Fruit fly (Drosophila melanogaster) whole organism: ENCODE data around the gene Tmx3.

Source experiments
- CG8478 ChIP-seq: fragments of >200 bp; optimal IDR thresholded peaks from 2 replicates; lab custom pipeline; 2018; ENCODE audit warnings: inconsistent platforms
- Dll ChIP-seq: fragments of >200 bp; optimal IDR thresholded peaks from 2 replicates; lab custom pipeline; 2017
- EcR ChIP-seq, 2 experiments: fragments of >200 bp; optimal IDR thresholded peaks; 2 replicates each; lab custom pipeline; 2017; ENCODE audit warnings: missing biosample characterization in 2 of 2, missing genetic modification characterization in 2 of 2, missing genetic modification reagents in 2 of 2
- pan ChIP-seq: fragments of >200 bp; optimal IDR thresholded peaks from 2 replicates; lab custom pipeline; 2017
- psq ChIP-seq: fragments of >200 bp; optimal IDR thresholded peaks from 2 replicates; lab custom pipeline; 2017
- usp ChIP-seq: fragments of >200 bp; optimal IDR thresholded peaks from 2 replicates; lab custom pipeline; 2017; ENCODE audit warnings: missing biosample characterization, missing genetic modification characterization, mixed read lengths

Gene Tmx3

dm6 chr3L:16196588-16197183 is 32.2 kb upstream of the Tmx3 start:
- TF ChIP-seq usp (GFP tag; lab: Kevin White, UChicago), result no peak
- no peak for TF ChIP-seq pan
- TF ChIP-seq psq, result no peak
- TF ChIP-seq CG8478 (lab: Kevin White, UChicago), result no peak
- TF ChIP-seq EcR (GFP tag; optimal IDR thresholded peaks at IDR 0.05; lab: Kevin White, UChicago), result peak in 1 of 2 experiments; percentile 50
- no peak for TF ChIP-seq Dll (lab: Kevin White, UChicago)

DNA sequence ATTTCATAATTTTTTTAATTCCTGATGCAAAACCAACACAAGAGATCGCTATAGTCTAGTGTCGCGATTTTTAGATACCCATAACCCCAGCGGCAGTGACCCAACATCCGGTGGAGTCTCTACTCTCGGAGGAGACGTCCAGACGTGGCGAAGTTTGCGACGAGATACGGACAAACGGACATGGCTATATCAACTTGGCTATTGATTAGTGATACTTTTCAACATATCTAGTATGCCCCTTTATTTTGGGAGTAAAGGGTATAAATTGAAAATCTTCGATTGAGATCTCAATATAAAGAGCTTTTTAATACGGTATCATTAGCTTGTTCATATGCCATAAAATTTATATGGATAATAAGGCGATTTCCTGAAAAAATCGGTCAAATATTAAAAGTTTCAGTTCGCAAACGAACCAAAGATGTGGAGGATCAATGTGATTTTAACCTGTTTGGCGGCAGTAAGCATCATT is 31.4 kb upstream of the Tmx3 start, which contains the start of gene CG33687:
Gene CG33687, plus strand, starts transcription at position 419 of the 469 bp plus-strand sequence.
- TF ChIP-seq usp (GFP tag; lab: Kevin White, UChicago), result no peak
- no peak for TF ChIP-seq Dll (lab: Kevin White, UChicago)
- TF ChIP-seq psq, result no peak
- no peak for TF ChIP-seq EcR (GFP tag; optimal IDR thresholded peaks at IDR 0.05; lab: Kevin White, UChicago)
- no peak for TF ChIP-seq CG8478 (lab: Kevin White, UChicago)
- TF ChIP-seq pan, result no peak

dm6 chr3L:16198920-16199319 is 30.0 kb upstream of the Tmx3 start, which contains the start of gene CG33688:
Gene CG33688 (plus strand): TSS chr3L:16199220.
- no peak for TF ChIP-seq EcR (GFP tag; optimal IDR thresholded peaks at IDR 0.05; lab: Kevin White, UChicago)
- no peak for TF ChIP-seq psq
- no peak for TF ChIP-seq CG8478 (lab: Kevin White, UChicago)
- TF ChIP-seq usp (GFP tag; lab: Kevin White, UChicago), result no peak
- no peak for TF ChIP-seq pan
- no peak for TF ChIP-seq Dll (lab: Kevin White, UChicago)

dm6 chr3L:16199929-16200328 is 29.0 kb upstream of the Tmx3 start, which contains the start of gene CG33689:
Gene CG33689 (plus strand): TSS chr3L:16200229.
- TF ChIP-seq EcR (GFP tag; optimal IDR thresholded peaks at IDR 0.05; lab: Kevin White, UChicago), result no peak
- TF ChIP-seq usp (GFP tag; lab: Kevin White, UChicago), result no peak
- TF ChIP-seq Dll (lab: Kevin White, UChicago), result no peak
- no peak for TF ChIP-seq CG8478 (lab: Kevin White, UChicago)
- TF ChIP-seq psq, result no peak
- no peak for TF ChIP-seq pan

DNA sequence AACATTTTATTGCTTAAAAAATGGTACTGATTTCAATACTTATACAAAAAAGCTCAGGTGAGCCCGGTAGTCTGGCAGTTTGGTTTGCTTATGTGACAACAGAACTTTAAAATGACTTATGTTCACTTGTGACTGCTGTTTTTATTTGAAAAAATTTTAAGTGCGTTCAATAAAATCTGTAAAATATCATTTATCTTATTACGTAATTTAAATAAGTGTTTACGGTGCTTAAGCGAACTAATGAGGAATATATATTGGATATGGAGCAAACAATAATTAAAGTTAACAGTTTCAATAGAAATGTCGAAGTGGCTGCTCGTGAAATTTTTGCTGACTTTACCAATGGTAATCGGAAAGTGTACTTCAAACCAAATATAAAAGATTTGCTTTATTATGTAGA is 27.9 kb upstream of the Tmx3 start, which contains the start of gene dls:
Gene dls, plus strand, starts transcription at position 301 of the 400 bp plus-strand sequence.
- no peak for TF ChIP-seq CG8478 (lab: Kevin White, UChicago)
- no peak for TF ChIP-seq pan
- TF ChIP-seq psq, result no peak
- no peak for TF ChIP-seq EcR (GFP tag; optimal IDR thresholded peaks at IDR 0.05; lab: Kevin White, UChicago)
- TF ChIP-seq usp (GFP tag; lab: Kevin White, UChicago), result no peak

dm6 chr3L:16202550-16202949 is 26.4 kb upstream of the Tmx3 start:
- TF ChIP-seq pan, result no peak
- TF ChIP-seq Dll (lab: Kevin White, UChicago), result no peak
- TF ChIP-seq psq, result no peak
- TF ChIP-seq CG8478 (lab: Kevin White, UChicago), result no peak
- TF ChIP-seq usp (GFP tag; lab: Kevin White, UChicago), result no peak
- no peak for TF ChIP-seq EcR (GFP tag; optimal IDR thresholded peaks at IDR 0.05; lab: Kevin White, UChicago)

DNA sequence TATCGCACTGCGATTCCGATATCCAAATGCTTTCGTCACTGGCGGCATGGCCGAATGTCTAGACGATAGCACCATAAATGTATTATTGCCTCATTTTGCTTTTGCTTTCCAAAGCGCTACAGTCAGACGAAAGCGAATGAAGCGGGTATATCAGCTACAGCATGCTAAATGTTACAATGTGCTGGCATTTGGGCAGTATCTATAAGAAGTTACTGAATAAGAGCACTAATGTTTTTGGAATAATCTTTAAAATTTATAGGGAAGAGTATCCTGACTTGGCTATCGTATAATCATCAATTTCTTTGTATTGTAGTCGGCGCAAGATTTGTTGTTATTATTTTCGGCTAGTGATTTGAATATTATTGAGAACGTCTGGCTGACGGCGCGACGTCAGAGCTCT is 25.7 kb upstream of the Tmx3 start:
- TF ChIP-seq Dll (lab: Kevin White, UChicago) (no peak), usp (GFP tag; lab: Kevin White, UChicago) (no peak), pan (no peak), EcR (GFP tag; optimal IDR thresholded peaks at IDR 0.05; lab: Kevin White, UChicago) (no peak), psq (no peak), CG8478 (lab: Kevin White, UChicago) (no peak)

dm6 chr3L:16204128-16204527 is 24.8 kb upstream of the Tmx3 start:
- TF ChIP-seq psq (no peak), usp (GFP tag; lab: Kevin White, UChicago) (no peak), CG8478 (lab: Kevin White, UChicago) (no peak), pan (no peak)

- no peak for TF ChIP-seq Dll (lab: Kevin White, UChicago)
- TF ChIP-seq psq, result no peak
- TF ChIP-seq pan, result no peak
- no peak for TF ChIP-seq CG8478 (lab: Kevin White, UChicago)
- no peak for TF ChIP-seq usp (GFP tag; lab: Kevin White, UChicago)
- TF ChIP-seq EcR (GFP tag; optimal IDR thresholded peaks at IDR 0.05; lab: Kevin White, UChicago), result no peak
These were observed 20.7 kb upstream of the Tmx3 start for dm6 chr3L:16208053-16208838.

dm6 chr3L:16208839-16209612 is 19.9 kb upstream of the Tmx3 start:
- TF ChIP-seq CG8478 (lab: Kevin White, UChicago) (no peak), usp (GFP tag; lab: Kevin White, UChicago) (no peak), psq (no peak), pan (no peak), Dll (lab: Kevin White, UChicago) (no peak), EcR (GFP tag; optimal IDR thresholded peaks at IDR 0.05; lab: Kevin White, UChicago) (no peak)

DNA sequence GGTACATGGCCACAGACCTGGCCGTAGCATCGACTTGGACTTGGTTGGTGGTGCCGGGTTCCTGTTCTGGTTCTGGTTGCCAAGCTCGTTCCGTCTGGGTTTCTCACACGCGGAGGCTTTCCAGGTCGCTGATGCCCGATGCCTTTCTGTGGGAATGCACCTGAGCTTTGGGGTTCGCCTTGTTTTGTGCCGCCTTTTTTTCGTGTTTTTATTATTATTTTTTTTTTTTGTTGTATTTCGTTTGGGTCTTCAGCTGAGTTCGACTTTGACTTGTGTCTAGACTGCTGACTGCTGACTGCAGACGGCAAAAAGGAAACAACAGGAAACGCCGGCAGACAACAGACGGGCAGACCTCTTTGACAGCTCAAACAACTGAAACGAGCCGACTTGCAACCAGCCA is 19.3 kb upstream of the Tmx3 start:
- TF ChIP-seq pan (no peak), Dll (lab: Kevin White, UChicago) (no peak), CG8478 (lab: Kevin White, UChicago) (no peak), psq (no peak), usp (GFP tag; lab: Kevin White, UChicago) (no peak), EcR (GFP tag; optimal IDR thresholded peaks at IDR 0.05; lab: Kevin White, UChicago) (no peak)
